Worm (Caenorhabditis elegans) whole organism, mixed stage, embryonic: ENCODE results near the gene bpl-1.

Experiments
- M03D4.4 ChIP-seq: sonication (generic microtip); optimal IDR thresholded peaks from 2 replicates; lab custom pipeline; 2017; ENCODE audit warnings: mild to moderate bottlenecking, missing genetic modification characterization, missing compliant biosample characterization
- bed-3 ChIP-seq: fragments of 200-800 bp; sonication (Bioruptor generic); optimal IDR thresholded peaks from 3 replicates; lab custom pipeline; 2018; ENCODE audit warnings: mild to moderate bottlenecking, missing genetic modification characterization, moderate library complexity, missing compliant biosample characterization
- blmp-1 ChIP-seq: fragments of 150-350 bp; optimal IDR thresholded peaks from 2 replicates; lab custom pipeline; 2014; ENCODE audit warnings: missing biosample characterization, missing genetic modification characterization
- ceh-43 ChIP-seq: fragments of 200-800 bp; sonication (Bioruptor generic); optimal IDR thresholded peaks from 2 replicates; lab custom pipeline; 2018; ENCODE audit warnings: mild to moderate bottlenecking, missing genetic modification characterization, moderate library complexity, missing compliant biosample characterization
- ces-1 ChIP-seq: fragments of 150-350 bp; optimal IDR thresholded peaks from 2 replicates; lab custom pipeline; 2014; ENCODE audit warnings: missing biosample characterization, missing genetic modification reagents, missing genetic modification characterization
- cnd-1 ChIP-seq: fragments of 200-800 bp; sonication (Bioruptor generic); optimal IDR thresholded peaks from 2 replicates; lab custom pipeline; 2018; ENCODE audit warnings: mild to moderate bottlenecking, missing genetic modification characterization, missing compliant biosample characterization
- drap-1 ChIP-seq: fragments of 200-800 bp; sonication (Bioruptor generic); optimal IDR thresholded peaks from 3 replicates; lab custom pipeline; 2018; ENCODE audit warnings: mild to moderate bottlenecking, missing genetic modification characterization, missing compliant biosample characterization
- elt-1 ChIP-seq: sonication (generic microtip); optimal IDR thresholded peaks from 2 replicates; lab custom pipeline; 2017; ENCODE audit warnings: missing genetic modification characterization, mild to moderate bottlenecking, missing compliant biosample characterization, antibody characterized with exemption, moderate library complexity, borderline replicate concordance; ENCODE audit not compliant: insufficient read depth
- elt-3 ChIP-seq: fragments of 150-350 bp; optimal IDR thresholded peaks from 2 replicates; lab custom pipeline; 2014; ENCODE audit warnings: missing biosample characterization, missing genetic modification characterization
- flh-1 ChIP-seq: fragments of 200-800 bp; sonication (Bioruptor generic); optimal IDR thresholded peaks from 2 replicates; lab custom pipeline; 2018; ENCODE audit warnings: mild to moderate bottlenecking, missing genetic modification characterization, moderate library complexity, missing compliant biosample characterization
- ham-2 ChIP-seq: fragments of 200-800 bp; sonication (Bioruptor generic); optimal IDR thresholded peaks from 2 replicates; lab custom pipeline; 2018; ENCODE audit warnings: mild to moderate bottlenecking, missing genetic modification characterization, missing compliant biosample characterization
- hlh-1 ChIP-seq: fragments of 150-350 bp; optimal IDR thresholded peaks from 2 replicates; lab custom pipeline; 2014; ENCODE audit warnings: missing biosample characterization, missing genetic modification reagents, missing genetic modification characterization
- lin-13 ChIP-seq: fragments of 150-350 bp; optimal IDR thresholded peaks from 2 replicates; lab custom pipeline; 2014; ENCODE audit warnings: missing biosample characterization, missing genetic modification characterization
- lin-32 ChIP-seq: fragments of 200-800 bp; sonication (Bioruptor generic); optimal IDR thresholded peaks from 2 replicates; lab custom pipeline; 2018; ENCODE audit warnings: mild to moderate bottlenecking, missing genetic modification characterization, missing compliant biosample characterization
- lsy-2 ChIP-seq: fragments of 150-350 bp; optimal IDR thresholded peaks from 2 replicates; lab custom pipeline; 2014; ENCODE audit warnings: missing biosample characterization, missing genetic modification characterization
- mab-5 ChIP-seq: fragments of 150-350 bp; optimal IDR thresholded peaks from 2 replicates; lab custom pipeline; 2014; ENCODE audit warnings: missing biosample characterization, missing genetic modification characterization
- mep-1 ChIP-seq: fragments of 150-350 bp; optimal IDR thresholded peaks from 2 replicates; lab custom pipeline; 2017; ENCODE audit warnings: missing biosample characterization, missing genetic modification reagents, missing genetic modification characterization, inconsistent platforms
- mls-2 ChIP-seq: sonication (generic microtip); optimal IDR thresholded peaks from 2 replicates; lab custom pipeline; 2016; ENCODE audit warnings: mild to moderate bottlenecking, missing genetic modification characterization, moderate library complexity, missing compliant biosample characterization
- nhr-12 ChIP-seq: fragments of 150-350 bp; optimal IDR thresholded peaks from 2 replicates; lab custom pipeline; 2014; ENCODE audit warnings: missing biosample characterization, missing genetic modification characterization
- nhr-2 ChIP-seq: fragments of 150-350 bp; optimal IDR thresholded peaks from 2 replicates; lab custom pipeline; 2014; ENCODE audit warnings: missing biosample characterization, missing genetic modification characterization
- nhr-28 ChIP-seq: fragments of 150-350 bp; optimal IDR thresholded peaks from 2 replicates; lab custom pipeline; 2014; ENCODE audit warnings: missing biosample characterization, missing genetic modification characterization
- nhr-76 ChIP-seq: sonication (generic microtip); optimal IDR thresholded peaks from 2 replicates; lab custom pipeline; 2017; ENCODE audit warnings: missing biosample characterization, missing genetic modification characterization
- pha-4 ChIP-seq: fragments of 150-350 bp; optimal IDR thresholded peaks from 2 replicates; lab custom pipeline; 2018; ENCODE audit warnings: missing biosample characterization, missing genetic modification reagents, missing genetic modification characterization
- sem-2 ChIP-seq: fragments of 200-800 bp; sonication (Bioruptor generic); optimal IDR thresholded peaks from 2 replicates; lab custom pipeline; 2018; ENCODE audit warnings: mild to moderate bottlenecking, missing genetic modification characterization, missing compliant biosample characterization
- snpc-4 ChIP-seq: fragments of 150-350 bp; optimal IDR thresholded peaks from 2 replicates; lab custom pipeline; 2014; ENCODE audit warnings: missing biosample characterization, missing genetic modification characterization
- tbx-8 ChIP-seq: fragments of 200-800 bp; sonication (Bioruptor generic); optimal IDR thresholded peaks from 2 replicates; lab custom pipeline; 2018; ENCODE audit warnings: mild to moderate bottlenecking, missing genetic modification characterization, moderate library complexity, missing compliant biosample characterization
- unc-120 ChIP-seq: sonication (generic microtip); optimal IDR thresholded peaks from 2 replicates; lab custom pipeline; 2017; ENCODE audit warnings: missing genetic modification characterization, missing compliant biosample characterization; ENCODE audit not compliant: poor library complexity, severe bottlenecking
- unc-39 ChIP-seq: fragments of 150-350 bp; optimal IDR thresholded peaks from 2 replicates; lab custom pipeline; 2014; ENCODE audit warnings: missing biosample characterization, missing genetic modification characterization
- unc-62 ChIP-seq: fragments of 150-350 bp; optimal IDR thresholded peaks from 2 replicates; lab custom pipeline; 2014; ENCODE audit warnings: missing biosample characterization, missing genetic modification reagents, missing genetic modification characterization
- ztf-11 ChIP-seq: fragments of 150-350 bp; optimal IDR thresholded peaks from 2 replicates; lab custom pipeline; 2014; ENCODE audit warnings: missing biosample characterization, missing genetic modification characterization

bpl-1 gene

ce11 chrII:6273916-6274315, at the start of gene bpl-1:
Gene bpl-1, plus strand, starts transcription at chrII:6274216.
- no peak for TF ChIP-seq tbx-8 (GFP tag; lab: Kevin White, UChicago)
- no peak for TF ChIP-seq mls-2 (tag; lab: Kevin White, UChicago)
- TF ChIP-seq unc-120 (tag; lab: Kevin White, UChicago) = no peak
- TF ChIP-seq ces-1 = no peak
- TF ChIP-seq mab-5 = no peak
- TF ChIP-seq elt-1 (tag; lab: Kevin White, UChicago) = no peak
- TF ChIP-seq lsy-2 (tag; lab: Kevin White, UChicago) = no peak
- TF ChIP-seq nhr-12 (tag; lab: Kevin White, UChicago) = no peak
- TF ChIP-seq blmp-1 (tag; lab: Kevin White, UChicago) = no peak

DNA sequence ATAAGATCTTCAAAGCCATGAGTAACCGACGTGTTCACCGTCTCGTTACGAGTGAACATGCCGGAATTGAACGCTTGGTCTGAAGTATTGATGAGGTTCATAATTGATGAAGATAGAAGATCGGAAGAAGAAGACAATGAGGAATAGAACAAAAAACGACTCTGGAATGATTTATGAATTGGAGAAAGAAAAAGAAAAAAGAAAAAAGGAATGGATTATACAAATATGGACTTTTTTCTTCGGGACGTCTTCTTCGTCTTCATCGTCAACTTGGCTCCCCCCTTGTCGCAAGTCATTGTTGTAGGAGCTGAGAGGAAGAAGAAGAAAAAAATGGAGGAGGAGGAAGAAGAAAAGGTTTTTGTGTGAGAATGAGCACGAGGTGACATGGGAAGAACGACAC, 47.0 kb upstream of the bpl-1 start, which contains the start of gene srsy-2:
Gene srsy-2 (minus strand): TSS at position 101 of the 400 bp plus-strand sequence.
- no peak for TF ChIP-seq nhr-28 (tag; lab: Kevin White, UChicago)
- no peak for TF ChIP-seq hlh-1 (tag; lab: Kevin White, UChicago)
- TF ChIP-seq drap-1 (GFP tag; lab: Kevin White, UChicago) = no peak
- TF ChIP-seq ham-2 (GFP tag; lab: Kevin White, UChicago) = no peak
- TF ChIP-seq flh-1 (GFP tag; lab: Kevin White, UChicago) = no peak
- TF ChIP-seq elt-1 (tag; lab: Kevin White, UChicago) = no peak
- no peak for TF ChIP-seq lin-13 (tag; lab: Kevin White, UChicago)
- TF ChIP-seq mep-1 (tag; lab: Kevin White, UChicago) = no peak
- TF ChIP-seq ces-1 = no peak
- no peak for TF ChIP-seq ztf-11 (tag; lab: Kevin White, UChicago)
- TF ChIP-seq mls-2 (tag; lab: Kevin White, UChicago) = no peak
- TF ChIP-seq bed-3 = no peak
- no peak for TF ChIP-seq pha-4 (tag; lab: Kevin White, UChicago)
- TF ChIP-seq nhr-2 (tag; lab: Kevin White, UChicago) = no peak
- no peak for TF ChIP-seq unc-39 (tag; lab: Kevin White, UChicago)
- TF ChIP-seq nhr-12 (tag; lab: Kevin White, UChicago) = no peak
- TF ChIP-seq, all 35 proteins: peak for 0

DNA sequence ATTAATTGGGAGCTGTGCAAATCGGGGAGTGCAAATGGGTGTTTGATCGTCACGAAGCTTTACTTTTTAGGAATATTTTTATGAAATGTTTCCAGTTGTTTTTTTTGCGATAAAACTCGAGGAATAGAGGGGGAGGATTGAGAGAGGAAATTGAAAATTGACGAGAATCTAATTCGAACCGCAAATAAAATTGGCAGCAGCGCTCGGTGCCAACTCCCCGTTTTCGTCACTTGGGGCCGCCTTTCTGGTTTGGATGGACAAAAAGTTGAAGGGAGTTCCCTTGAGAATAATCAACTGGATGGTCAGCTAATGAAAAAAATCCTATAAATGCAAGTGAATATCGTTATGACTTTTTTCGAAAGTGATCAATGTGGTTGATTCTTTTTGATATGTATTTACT, 43.9 kb upstream of the bpl-1 start:
- TF ChIP-seq blmp-1 (tag; lab: Kevin White, UChicago) = no peak
- TF ChIP-seq cnd-1 (tag; lab: Kevin White, UChicago) = no peak
- TF ChIP-seq ces-1 = no peak
- no peak for TF ChIP-seq ztf-11 (tag; lab: Kevin White, UChicago)
- TF ChIP-seq M03D4.4 = no peak
- TF ChIP-seq elt-1 (tag; lab: Kevin White, UChicago) = no peak
- no peak for TF ChIP-seq snpc-4 (tag; lab: Kevin White, UChicago)
- no peak for TF ChIP-seq pha-4 (tag; lab: Kevin White, UChicago)
- TF ChIP-seq nhr-12 (tag; lab: Kevin White, UChicago) = no peak
- no peak for TF ChIP-seq bed-3
- no peak for TF ChIP-seq hlh-1 (tag; lab: Kevin White, UChicago)
- no peak for TF ChIP-seq mls-2 (tag; lab: Kevin White, UChicago)
- no peak for TF ChIP-seq ceh-43
- TF ChIP-seq mab-5 = no peak
- TF ChIP-seq unc-120 (tag; lab: Kevin White, UChicago) = no peak
- TF ChIP-seq lin-32 = no peak
- TF ChIP-seq lin-13 (tag; lab: Kevin White, UChicago) = no peak
- TF ChIP-seq nhr-76 (tag; lab: Kevin White, UChicago) = no peak
- no peak for TF ChIP-seq elt-3 (tag; lab: Kevin White, UChicago)
- TF ChIP-seq tbx-8 (GFP tag; lab: Kevin White, UChicago) = no peak

- TF ChIP-seq ces-1 = no peak
- TF ChIP-seq lin-13 (tag; lab: Kevin White, UChicago) = no peak
- no peak for TF ChIP-seq sem-2 (GFP tag; lab: Kevin White, UChicago)
- no peak for TF ChIP-seq unc-62 (GFP tag; lab: Kevin White, UChicago)
- no peak for TF ChIP-seq nhr-76 (tag; lab: Kevin White, UChicago)
- no peak for TF ChIP-seq nhr-28 (tag; lab: Kevin White, UChicago)
- no peak for TF ChIP-seq elt-1 (tag; lab: Kevin White, UChicago)
- no peak for TF ChIP-seq elt-3 (tag; lab: Kevin White, UChicago)
- no peak for TF ChIP-seq ztf-11 (tag; lab: Kevin White, UChicago)
- no peak for TF ChIP-seq unc-39 (tag; lab: Kevin White, UChicago)
- TF ChIP-seq ceh-43 = no peak
- TF ChIP-seq snpc-4 (tag; lab: Kevin White, UChicago) = no peak
Measured at ce11 chrII:6235432-6236092, 38.5 kb upstream of the bpl-1 start, which contains the start of gene T24H7.9. Gene T24H7.9, minus strand, starts transcription at chrII:6235505.
